Fruit fly (Drosophila melanogaster): ENCODE measurements around the gene CG9743.

Gene CG9743

dm6 chr3R:30189836-30190235, 13.0 kb downstream of the CG9743 start (continued):
- TF ChIP-seq ac (GFP tag; optimal IDR thresholded peaks at IDR 0.05) (no peak), Gug (GFP tag; IDR thresholded peaks at IDR 0.05) (peak; percentile 78), sr (GFP tag; IDR thresholded peaks at IDR 0.05) (peak; percentile 57; the same call in 1 of the 3 replicates), mirr (GFP tag; optimal IDR thresholded peaks at IDR 0.05) (no peak), Dref (GFP tag; IDR thresholded peaks at IDR 0.05) (no peak), sens-2 (GFP tag; IDR thresholded peaks at IDR 0.05) (0 out of 2 replicates have a peak, but pooled peaks have one; percentile 27), CG6791 (GFP tag; IDR thresholded peaks at IDR 0.05; ENCODE audit: partially characterized antibody) (no peak), Neu2 (GFP tag; optimal IDR thresholded peaks at IDR 0.05; ENCODE audit: borderline replicate concordance) (no peak), eyg (GFP tag; optimal IDR thresholded peaks at IDR 0.05) (no peak), disco-r (GFP tag; optimal IDR thresholded peaks at IDR 0.05) (no peak), CG13123 (GFP tag; optimal IDR thresholded peaks at IDR 0.05) (peak; percentile 18), Drgx (GFP tag; IDR thresholded peaks at IDR 0.05) (peak; percentile 55), CG15696 (tag; optimal IDR thresholded peaks at IDR 0.05) (peak; percentile 18), CG3995 (GFP tag; optimal IDR thresholded peaks at IDR 0.05) (no peak), CG7271 (tag; optimal IDR thresholded peaks at IDR 0.05) (no peak), ken (GFP tag; IDR thresholded peaks at IDR 0.05) (peak; percentile 41; the same call in 1 of the 3 replicates), dan (GFP tag; IDR thresholded peaks at IDR 0.05) (peak; percentile 50; the same call in 1 of the 2 replicates), Gsc (GFP tag; IDR thresholded peaks at IDR 0.05) (peak; percentile 52; the same call in 1 of the 2 replicates), HLH54F (GFP tag; optimal IDR thresholded peaks at IDR 0.05) (peak; percentile 50), NK7.1 (GFP tag; optimal IDR thresholded peaks at IDR 0.05) (no peak), Mad (GFP tag; optimal IDR thresholded peaks at IDR 0.05) (no peak), kah (GFP tag; optimal IDR thresholded peaks at IDR 0.05) (peak; percentile 40), Dp (GFP tag; optimal IDR thresholded peaks at IDR 0.05) (no peak), CG1603 (tag; optimal IDR thresholded peaks at IDR 0.05) (peak; percentile 83), sima (GFP tag; optimal IDR thresholded peaks at IDR 0.05) (no peak), CG31224 (GFP tag; IDR thresholded peaks at IDR 0.05) (peak; percentile 68), crol (GFP tag; IDR thresholded peaks at IDR 0.05) (no peak), tin (GFP tag; optimal IDR thresholded peaks at IDR 0.05) (peak; percentile 70), hb (GFP tag; IDR thresholded peaks at IDR 0.05; ENCODE audit: partially characterized antibody) (no peak), ATbp (GFP tag; optimal IDR thresholded peaks at IDR 0.05) (peak; percentile 85), HmgD (GFP tag; optimal IDR thresholded peaks at IDR 0.05) (no peak), Atf3 (GFP tag; optimal IDR thresholded peaks at IDR 0.05) (peak; percentile 29), da (GFP tag; optimal IDR thresholded peaks at IDR 0.05) (no peak), Mrtf (GFP tag; IDR thresholded peaks at IDR 0.05) (peak; percentile 84), Hr39 (optimal IDR thresholded peaks at IDR 0.05) (no peak), Optix (GFP tag; IDR thresholded peaks at IDR 0.05) (peak; percentile 66), CG2889 (GFP tag; IDR thresholded peaks at IDR 0.05) (0 out of 3 replicates have a peak, but pooled peaks have one; percentile 36), Sin3A (optimal IDR thresholded peaks at IDR 0.05) (no peak), pfk (GFP tag; optimal IDR thresholded peaks at IDR 0.05) (no peak), Lpt (GFP tag; optimal IDR thresholded peaks at IDR 0.05) (no peak), bbx (GFP tag; IDR thresholded peaks at IDR 0.05; ENCODE audit: partially characterized antibody) (no peak), Kr (GFP tag; optimal IDR thresholded peaks at IDR 0.05) (no peak), HLH3B (GFP tag; IDR thresholded peaks at IDR 0.05) (peak; percentile 83), fd96Cb (tag; optimal IDR thresholded peaks at IDR 0.05) (peak; percentile 73), CG12659 (GFP tag; optimal IDR thresholded peaks at IDR 0.05) (peak; percentile 64), CG13894 (tag; optimal IDR thresholded peaks at IDR 0.05) (no peak), chn (GFP tag; optimal IDR thresholded peaks at IDR 0.05) (peak; percentile 47), CG17802 (tag; optimal IDR thresholded peaks at IDR 0.05) (peak; percentile 33), NfI (GFP tag; optimal IDR thresholded peaks at IDR 0.05) (peak; percentile 73), trh (GFP tag; optimal IDR thresholded peaks at IDR 0.05) (peak; percentile 24), Dek (tag; optimal IDR thresholded peaks at IDR 0.05) (peak; percentile 60), cg (GFP tag; optimal IDR thresholded peaks at IDR 0.05) (no peak)

All from whole organism, embryonic.